Worm (Caenorhabditis elegans) whole organism, early embryonic: ENCODE data around the gene hrg-10.
A peak's percentile ranks its signal among the peaks of the same experiment; 100 is the strongest.

Experiments used
- B0310.2 ChIP-seq: sonication (generic microtip); optimal IDR thresholded peaks from 2 replicates; lab custom pipeline; 2016; ENCODE audit warnings: mild to moderate bottlenecking, missing genetic modification characterization, missing compliant biosample characterization
- F13C5.2 ChIP-seq: sonication (generic microtip); optimal IDR thresholded peaks from 2 replicates; lab custom pipeline; 2017; ENCODE audit warnings: mild to moderate bottlenecking, missing genetic modification characterization, inconsistent platforms, missing compliant biosample characterization
- aly-1 ChIP-seq: sonication (generic microtip); optimal IDR thresholded peaks from 2 replicates; lab custom pipeline; 2016; ENCODE audit warnings: missing genetic modification characterization, missing compliant biosample characterization
- ama-1 ChIP-seq: fragments of 150-350 bp; optimal IDR thresholded peaks from 2 replicates; lab custom pipeline; 2014
- ceh-13 ChIP-seq: fragments of 200-800 bp; sonication (Bioruptor generic); optimal IDR thresholded peaks from 2 replicates; lab custom pipeline; 2018; ENCODE audit warnings: mild to moderate bottlenecking, missing genetic modification characterization, missing compliant biosample characterization
- ceh-36 ChIP-seq: sonication (generic microtip); optimal IDR thresholded peaks from 2 replicates; lab custom pipeline; 2016; ENCODE audit warnings: missing genetic modification characterization, inconsistent platforms, missing compliant biosample characterization
- ets-7 ChIP-seq: sonication (generic microtip); optimal IDR thresholded peaks from 2 replicates; lab custom pipeline; 2016; ENCODE audit warnings: missing genotype, missing genetic modification characterization, missing compliant biosample characterization
- flt-1 ChIP-seq: fragments of 200-800 bp; sonication (Bioruptor generic); IDR thresholded peaks from 2 replicates; pipeline ENCODE4 v1.3.6; 2022; ENCODE audit warnings: missing genetic modification characterization, missing compliant biosample characterization
- hmbx-1 ChIP-seq: sonication (generic microtip); optimal IDR thresholded peaks from 2 replicates; lab custom pipeline; 2016; ENCODE audit warnings: mild to moderate bottlenecking, missing genetic modification characterization, missing compliant biosample characterization
- hmg-4 ChIP-seq: fragments of 200-800 bp; sonication (Bioruptor generic); optimal IDR thresholded peaks from 2 replicates; lab custom pipeline; 2018; ENCODE audit warnings: mild to moderate bottlenecking, missing genetic modification characterization, missing compliant biosample characterization
- hnd-1 ChIP-seq: sonication (generic microtip); optimal IDR thresholded peaks from 2 replicates; lab custom pipeline; 2016; ENCODE audit warnings: missing genetic modification characterization, missing compliant biosample characterization
- pes-1 ChIP-seq: fragments of 200-800 bp; sonication (Bioruptor generic); IDR thresholded peaks from 2 replicates; pipeline ENCODE4 v1.3.6; 2022; ENCODE audit warnings: missing genetic modification reagents, missing genetic modification characterization, missing compliant biosample characterization
- scrt-1 ChIP-seq: fragments of 200-800 bp; sonication (Bioruptor generic); IDR thresholded peaks from 2 replicates; pipeline ENCODE4 v1.3.6; 2022; ENCODE audit warnings: missing genetic modification characterization, missing compliant biosample characterization
- sea-1 ChIP-seq: fragments of 200-800 bp; sonication (Bioruptor generic); conservative IDR thresholded peaks from 2 replicates; pipeline ENCODE4 v1.3.6; 2022; ENCODE audit warnings: missing genetic modification characterization, missing compliant biosample characterization
- tbx-11 ChIP-seq: fragments of 200-800 bp; sonication (Bioruptor generic); IDR thresholded peaks from 2 replicates; pipeline ENCODE4 v1.3.6; 2022; ENCODE audit warnings: missing genetic modification characterization, missing compliant biosample characterization
- tbx-37 ChIP-seq: fragments of 200-800 bp; sonication (Bioruptor generic); conservative IDR thresholded peaks from 2 replicates; pipeline ENCODE4 v1.3.6; 2022; ENCODE audit warnings: missing genetic modification reagents, missing genetic modification characterization, missing compliant biosample characterization
- tra-4 ChIP-seq: sonication (generic microtip); optimal IDR thresholded peaks from 2 replicates; lab custom pipeline; 2017; ENCODE audit warnings: missing genetic modification characterization, missing compliant biosample characterization

The hrg-10 gene

DNA sequence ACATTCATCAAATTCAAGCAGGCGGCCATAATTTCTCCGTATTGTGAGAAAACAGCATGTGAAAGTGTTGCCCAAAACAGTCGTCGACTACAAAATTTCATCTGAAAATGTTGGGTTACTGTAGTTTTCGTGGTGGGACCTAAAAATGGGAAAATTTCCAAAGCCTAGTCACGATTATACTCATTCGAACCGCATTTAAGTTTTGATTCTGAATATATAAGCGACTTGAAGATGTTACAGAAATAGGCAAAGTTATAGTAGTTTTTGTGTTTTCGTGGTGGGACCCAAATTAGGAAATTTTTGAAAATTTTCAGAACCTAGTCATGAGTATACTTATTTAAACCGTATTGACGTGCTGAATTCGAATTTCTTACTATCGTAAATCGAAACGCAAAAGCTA is 20.8 kb upstream of the hrg-10 start, which contains the start of gene Y39B6A.41:
Gene Y39B6A.41 (minus strand): TSS at position 101 of the 400 bp plus-strand sequence.
- no peak for TF ChIP-seq F13C5.2 (tag; lab: Kevin White, UChicago)
- TF ChIP-seq hmg-4 (GFP tag; lab: Kevin White, UChicago), result no peak
- no peak for TF ChIP-seq sea-1 (GFP tag; lab: Robert Waterston, UW)
- TF ChIP-seq ama-1 (lab: Kevin White, UChicago), result no peak
- no peak for TF ChIP-seq ceh-36
- TF ChIP-seq ceh-13, result no peak
- no peak for TF ChIP-seq flt-1 (GFP tag; lab: Robert Waterston, UW)
- no peak for TF ChIP-seq aly-1 (tag; lab: Kevin White, UChicago)
- TF ChIP-seq tra-4 (tag; lab: Kevin White, UChicago), result no peak
- TF ChIP-seq tbx-11 (GFP tag; lab: Robert Waterston, UW), result no peak
- TF ChIP-seq pes-1 (GFP tag; lab: Robert Waterston, UW), result no peak
- TF ChIP-seq hnd-1 (tag; lab: Kevin White, UChicago), result no peak

DNA sequence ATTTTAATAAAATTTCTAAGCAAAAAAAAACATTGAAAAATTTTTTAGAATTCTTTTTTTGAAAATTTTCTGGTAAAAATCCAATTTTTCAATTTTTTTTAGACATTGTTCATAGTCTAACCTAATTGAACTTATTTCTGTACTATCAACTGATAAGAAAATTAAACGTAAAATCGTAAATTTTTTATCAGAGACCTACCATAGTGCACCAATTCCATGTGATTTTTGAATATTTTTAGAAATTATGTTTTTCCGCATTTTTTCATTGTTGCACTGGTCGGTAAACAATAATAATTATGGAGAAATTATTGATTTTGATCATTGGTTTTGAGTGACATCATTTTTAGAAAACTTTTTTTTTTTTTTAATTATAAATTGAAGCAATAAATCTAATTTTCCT is 19.4 kb upstream of the hrg-10 start:
- TF ChIP-seq ets-7 (no peak), aly-1 (tag; lab: Kevin White, UChicago) (no peak), hnd-1 (tag; lab: Kevin White, UChicago) (no peak), flt-1 (GFP tag; lab: Robert Waterston, UW) (no peak), ceh-36 (no peak), ceh-13 (no peak), sea-1 (GFP tag; lab: Robert Waterston, UW) (no peak), ama-1 (lab: Kevin White, UChicago) (no peak), F13C5.2 (tag; lab: Kevin White, UChicago) (no peak), scrt-1 (no peak), tbx-37 (GFP tag; lab: Robert Waterston, UW) (no peak)

DNA sequence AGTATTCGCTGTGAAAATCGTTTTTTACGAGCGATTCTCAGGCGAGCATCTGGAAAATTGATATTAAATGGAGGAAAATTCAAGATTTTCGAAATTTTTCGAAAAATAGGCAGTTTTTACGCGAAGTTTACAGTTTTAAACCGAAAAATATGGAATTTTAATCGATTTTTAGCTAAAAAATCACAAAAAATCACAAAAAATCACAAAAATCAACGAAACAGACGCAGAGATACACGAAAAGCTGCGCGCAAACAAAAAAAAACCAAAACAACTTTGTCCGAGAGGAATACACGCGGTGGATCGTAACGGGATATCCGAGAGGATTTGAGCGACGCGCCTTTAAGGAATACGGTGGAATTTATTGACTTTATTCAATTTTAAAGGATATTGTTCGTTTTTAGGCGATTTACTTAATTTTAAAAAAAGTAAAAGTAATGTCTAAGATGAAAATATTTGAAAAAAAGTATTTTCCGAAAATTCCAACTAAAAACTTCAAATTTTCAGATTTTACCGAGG is 12.5 kb upstream of the hrg-10 start, which contains the start of gene Y39B6A.42:
Gene Y39B6A.42 (minus strand): TSS at position 51 of the 516 bp plus-strand sequence.
- no peak for TF ChIP-seq tbx-11 (GFP tag; lab: Robert Waterston, UW)
- TF ChIP-seq ceh-13, result no peak
- no peak for TF ChIP-seq ceh-36
- TF ChIP-seq scrt-1, result no peak
- no peak for TF ChIP-seq ama-1 (lab: Kevin White, UChicago)
- TF ChIP-seq hmg-4 (GFP tag; lab: Kevin White, UChicago), result no peak
- TF ChIP-seq B0310.2 (tag; lab: Kevin White, UChicago), result no peak
- TF ChIP-seq pes-1 (GFP tag; lab: Robert Waterston, UW), result no peak
- TF ChIP-seq hnd-1 (tag; lab: Kevin White, UChicago), result no peak
- no peak for TF ChIP-seq aly-1 (tag; lab: Kevin White, UChicago)
- TF ChIP-seq ets-7, result no peak
- no peak for TF ChIP-seq sea-1 (GFP tag; lab: Robert Waterston, UW)
- no peak for TF ChIP-seq tbx-37 (GFP tag; lab: Robert Waterston, UW)
- no peak for TF ChIP-seq hmbx-1 (tag; lab: Kevin White, UChicago)
- TF ChIP-seq F13C5.2 (tag; lab: Kevin White, UChicago), result no peak

DNA sequence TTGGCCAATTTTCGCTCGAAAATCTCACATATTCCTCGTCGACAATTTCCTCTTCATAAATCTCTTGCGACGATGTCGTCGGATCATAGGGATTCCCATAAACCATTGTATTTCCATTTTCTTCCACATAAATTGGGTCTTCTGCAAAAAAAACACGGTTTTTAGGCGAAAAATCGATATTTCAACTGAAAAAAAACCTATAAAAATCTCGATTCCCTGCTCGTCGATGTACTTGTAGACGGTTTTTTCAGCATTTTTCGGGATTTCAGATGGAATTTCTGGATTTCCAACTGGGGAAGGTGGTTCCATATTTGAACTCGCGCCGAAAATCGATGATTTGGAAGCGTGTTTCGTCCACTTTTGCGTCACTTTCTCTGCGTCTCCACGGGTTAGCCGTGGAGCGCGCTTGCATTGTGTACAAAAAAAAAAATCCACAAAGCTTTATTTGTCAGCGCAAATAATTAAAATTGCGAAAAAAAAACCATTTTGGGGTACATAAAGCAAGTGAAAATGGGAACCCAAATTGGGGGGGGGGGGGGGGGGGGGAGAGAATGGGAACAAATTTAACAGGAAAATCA is 10.5 kb upstream of the hrg-10 start, which contains the start of gene Y39B6A.43:
Gene Y39B6A.43 (minus strand): TSS at position 351 of the 578 bp plus-strand sequence.
- TF ChIP-seq ets-7, result no peak
- TF ChIP-seq aly-1 (tag; lab: Kevin White, UChicago), result no peak
- 0 out of 2 replicates have a peak, but pooled peaks have one; percentile 26 for TF ChIP-seq tbx-37 (GFP tag; lab: Robert Waterston, UW)
- no peak for TF ChIP-seq hmbx-1 (tag; lab: Kevin White, UChicago)
- TF ChIP-seq B0310.2 (tag; lab: Kevin White, UChicago), result peak; percentile 6
- TF ChIP-seq tbx-11 (GFP tag; lab: Robert Waterston, UW), result no peak
- no peak for TF ChIP-seq ceh-36
- peak; percentile 28 for TF ChIP-seq hmg-4 (GFP tag; lab: Kevin White, UChicago)
- no peak for TF ChIP-seq ceh-13
- TF ChIP-seq scrt-1, result no peak
- peak; percentile 54 for TF ChIP-seq pes-1 (GFP tag; lab: Robert Waterston, UW)
- TF ChIP-seq flt-1 (GFP tag; lab: Robert Waterston, UW), result peak; percentile 61; the same call in 1 of the 2 replicates
- peak; percentile 87 for TF ChIP-seq F13C5.2 (tag; lab: Kevin White, UChicago)

DNA sequence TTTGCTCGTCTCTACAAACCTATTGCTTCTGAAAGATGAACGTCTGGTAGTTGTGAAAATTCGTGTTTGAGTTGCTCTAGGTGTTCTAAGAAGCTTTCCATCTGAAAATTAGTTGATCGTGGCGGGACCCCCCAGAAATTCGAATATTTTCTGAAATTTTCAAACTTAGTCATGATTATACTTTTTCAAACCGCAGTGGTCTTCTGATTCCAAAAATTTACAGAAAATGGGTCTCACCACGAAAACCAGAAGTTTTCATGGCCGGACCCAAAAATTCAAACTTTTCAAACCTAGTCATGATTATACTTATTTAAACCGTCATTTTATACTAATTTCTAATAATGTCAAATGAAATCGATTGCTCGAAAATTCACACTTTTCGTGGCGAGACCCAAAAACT is 3.0 kb upstream of the hrg-10 start, which contains the start of gene ztf-20:
Gene ztf-20 (minus strand): TSS at position 101 of the 400 bp plus-strand sequence.
- TF ChIP-seq tbx-37 (GFP tag; lab: Robert Waterston, UW) (no peak), flt-1 (GFP tag; lab: Robert Waterston, UW) (no peak), B0310.2 (tag; lab: Kevin White, UChicago) (no peak), scrt-1 (no peak), tra-4 (tag; lab: Kevin White, UChicago) (no peak), tbx-11 (GFP tag; lab: Robert Waterston, UW) (no peak), sea-1 (GFP tag; lab: Robert Waterston, UW) (no peak), F13C5.2 (tag; lab: Kevin White, UChicago) (no peak), ceh-36 (no peak), pes-1 (GFP tag; lab: Robert Waterston, UW) (no peak), ceh-13 (no peak), aly-1 (tag; lab: Kevin White, UChicago) (no peak), ets-7 (no peak), hmg-4 (GFP tag; lab: Kevin White, UChicago) (no peak), ama-1 (lab: Kevin White, UChicago) (no peak), hmbx-1 (tag; lab: Kevin White, UChicago) (no peak)

DNA sequence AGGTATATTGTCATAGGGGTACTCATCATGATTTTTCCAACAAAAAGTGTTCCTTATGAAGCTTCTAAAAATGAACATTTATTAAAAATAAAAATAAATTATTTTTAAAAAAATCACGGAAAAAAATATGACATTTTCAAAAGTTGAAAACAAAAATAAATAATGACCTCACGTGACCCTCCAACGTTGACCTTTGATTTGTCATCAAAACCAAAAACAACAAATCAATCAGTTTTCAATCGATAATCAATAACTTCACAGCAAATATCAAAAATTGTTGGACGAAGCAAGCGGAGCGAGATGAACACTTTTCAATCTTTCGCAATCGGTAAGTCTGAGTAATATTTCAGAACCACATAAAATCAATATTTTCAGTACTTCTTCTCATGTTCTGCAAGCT is 16.8 kb downstream of the hrg-10 start, which contains the start of gene Y80D3A.8:
Gene Y80D3A.8 (plus strand): TSS at position 301 of the 400 bp plus-strand sequence.
- TF ChIP-seq flt-1 (GFP tag; lab: Robert Waterston, UW) (no peak), ceh-36 (no peak), aly-1 (tag; lab: Kevin White, UChicago) (no peak), hmg-4 (GFP tag; lab: Kevin White, UChicago) (no peak), scrt-1 (no peak), tra-4 (tag; lab: Kevin White, UChicago) (no peak), B0310.2 (tag; lab: Kevin White, UChicago) (no peak), F13C5.2 (tag; lab: Kevin White, UChicago) (no peak), pes-1 (GFP tag; lab: Robert Waterston, UW) (no peak), tbx-11 (GFP tag; lab: Robert Waterston, UW) (no peak)
